Fruit fly (Drosophila melanogaster): ENCODE measurements around the gene CG2162.

The CG2162 gene

dm6 chr3L:3060054-3060979 lies 25.3 kb downstream of the CG2162 start (continued):
- TF ChIP-seq tin (GFP tag; optimal IDR thresholded peaks at IDR 0.05) (peak; percentile 99), CG13424 (tag; optimal IDR thresholded peaks at IDR 0.05) (peak; percentile 97), B-H1 (GFP tag; IDR thresholded peaks at IDR 0.05) (peak; percentile 99), ac (GFP tag; optimal IDR thresholded peaks at IDR 0.05) (peak; percentile 94), br (optimal IDR thresholded peaks at IDR 0.05) (no peak), Doc3 (GFP tag; IDR thresholded peaks at IDR 0.05; ENCODE audit: partially characterized antibody) (no peak), CG14014 (GFP tag; IDR thresholded peaks at IDR 0.05) (peak; percentile 99), gfzf (GFP tag; optimal IDR thresholded peaks at IDR 0.05) (peak; percentile 14), Opbp (GFP tag; IDR thresholded peaks at IDR 0.05; ENCODE audit: partially characterized antibody) (no peak; the same call in 2 of the 3 replicates), BtbVII (GFP tag; optimal IDR thresholded peaks at IDR 0.05) (peak; percentile 97), hkb (optimal IDR thresholded peaks at IDR 0.05) (no peak), hkb (GFP tag; IDR thresholded peaks at IDR 0.05) (peak; percentile 99), CG33213 (GFP tag; optimal IDR thresholded peaks at IDR 0.05) (peak; percentile 99), CG9609 (GFP tag; optimal IDR thresholded peaks at IDR 0.05) (peak; percentile 99), sug (tag; optimal IDR thresholded peaks at IDR 0.05) (peak; percentile 94), eyg (GFP tag; optimal IDR thresholded peaks at IDR 0.05) (peak; percentile 98), bab2 (GFP tag; optimal IDR thresholded peaks at IDR 0.05) (peak; percentile 99), eve (GFP tag; optimal IDR thresholded peaks at IDR 0.05) (peak; percentile 38 to 99), dati (GFP tag; IDR thresholded peaks at IDR 0.05) (peak; percentile 97), CG2712 (tag; optimal IDR thresholded peaks at IDR 0.05) (peak; percentile 97), sd (tag; optimal IDR thresholded peaks at IDR 0.05) (peak; percentile 88), usp (GFP tag; optimal IDR thresholded peaks at IDR 0.05) (no peak), CG13287 (GFP tag; IDR thresholded peaks at IDR 0.05; ENCODE audit: partially characterized antibody) (no peak; the same call in 1 of the 2 replicates), NfI (GFP tag; optimal IDR thresholded peaks at IDR 0.05) (peak; percentile 97), E2f2 (GFP tag; IDR thresholded peaks at IDR 0.05) (peak; percentile 89), gce (GFP tag; IDR thresholded peaks at IDR 0.05) (peak; percentile 99), fd96Cb (tag; optimal IDR thresholded peaks at IDR 0.05) (peak; percentile 98), tup (GFP tag; optimal IDR thresholded peaks at IDR 0.05) (peak; percentile 98), yki (optimal IDR thresholded peaks at IDR 0.05) (no peak), tgo (GFP tag; IDR thresholded peaks at IDR 0.05) (peak; percentile 99), Ravus (GFP tag; IDR thresholded peaks at IDR 0.05) (peak; percentile 98), CG11247 (GFP tag; IDR thresholded peaks at IDR 0.05) (peak; percentile 99), CG10147 (GFP tag; optimal IDR thresholded peaks at IDR 0.05) (peak; percentile 93), Fer1 (GFP tag; optimal IDR thresholded peaks at IDR 0.05) (peak; percentile 98), grn (GFP tag; optimal IDR thresholded peaks at IDR 0.05) (peak; percentile 88), CG14441 (GFP tag; IDR thresholded peaks at IDR 0.05) (peak; percentile 99), twi (tag; optimal IDR thresholded peaks at IDR 0.05) (peak; percentile 91), dmrt99B (tag; optimal IDR thresholded peaks at IDR 0.05) (peak; percentile 98), CG4854 (GFP tag; optimal IDR thresholded peaks at IDR 0.05) (peak; percentile 97), CG4360 (GFP tag; IDR thresholded peaks at IDR 0.05) (peak; percentile 91), lov (optimal IDR thresholded peaks at IDR 0.05) (no peak), lov (GFP tag; IDR thresholded peaks at IDR 0.05) (peak; percentile 99), CG3726 (GFP tag; IDR thresholded peaks at IDR 0.05) (peak; percentile 99), CG10462 (GFP tag; optimal IDR thresholded peaks at IDR 0.05) (peak; percentile 96), hth (optimal IDR thresholded peaks at IDR 0.05) (no peak), Stat92E (GFP tag; optimal IDR thresholded peaks at IDR 0.05) (no peak), CG15269 (tag; optimal IDR thresholded peaks at IDR 0.05) (peak; percentile 98), CG7987 (GFP tag; optimal IDR thresholded peaks at IDR 0.05) (peak; percentile 97), H15 (GFP tag; IDR thresholded peaks at IDR 0.05) (peak; percentile 99)
